Worm (Caenorhabditis elegans) whole organism, L3 larva: ENCODE results near the gene T21E8.7.

Experiments
- hmg-11 ChIP-seq: sonication (generic microtip); optimal IDR thresholded peaks from 2 replicates; lab custom pipeline; 2016; ENCODE audit warnings: missing genetic modification characterization, missing compliant biosample characterization
- lin-15B ChIP-seq: fragments of 150-350 bp; optimal IDR thresholded peaks from 2 replicates; lab custom pipeline; 2014; ENCODE audit warnings: missing biosample characterization, missing genetic modification characterization
- snpc-4 ChIP-seq: fragments of 150-350 bp; optimal IDR thresholded peaks from 2 replicates; lab custom pipeline; 2014; ENCODE audit warnings: missing biosample characterization, missing genetic modification characterization

DNA sequence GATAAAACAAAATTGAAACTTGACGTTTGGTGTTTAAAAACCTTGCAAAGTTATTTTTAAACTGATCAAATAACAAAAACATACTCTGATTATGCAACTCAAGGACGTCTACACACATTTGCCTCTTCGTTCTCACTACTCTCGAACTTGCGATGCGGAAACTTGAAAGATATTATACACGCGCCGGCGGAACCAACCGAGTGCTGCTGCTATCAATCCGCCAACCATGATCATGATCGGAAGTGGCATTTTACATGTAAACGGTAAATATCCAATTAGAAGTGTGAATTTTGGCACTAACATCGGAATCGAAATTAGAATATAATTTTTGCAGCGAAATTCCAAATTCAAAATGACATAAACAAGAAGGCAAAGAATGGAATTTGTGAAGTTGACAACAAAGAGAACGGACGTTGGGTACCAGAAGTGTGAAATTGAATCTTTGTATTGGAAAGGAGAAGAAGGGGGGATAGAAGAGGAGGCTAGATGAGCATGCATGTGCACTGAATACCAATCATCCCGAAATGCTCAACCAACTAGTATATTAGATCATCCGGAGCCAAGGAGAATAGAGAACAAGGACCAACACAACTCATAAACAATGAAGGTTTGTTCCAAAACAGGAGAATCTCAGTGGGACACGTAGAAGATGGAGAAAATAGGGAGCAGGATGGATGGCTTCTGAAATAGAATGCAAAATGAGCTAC, 50.2 kb downstream of the T21E8.7 start:
- TF ChIP-seq hmg-11 (tag; lab: Kevin White, UChicago) (no peak), snpc-4 (tag; lab: Kevin White, UChicago) (no peak), lin-15B (no peak)
